Fruit fly (Drosophila melanogaster): ENCODE data around the gene CG33303.

CG33303 gene

dm6 chr2L:10381890-10382450 is 6.4 kb upstream of the CG33303 start, which contains the start of gene CG5096 (continued):
- TF ChIP-seq Max (GFP tag; optimal IDR thresholded peaks at IDR 0.05) (peak; percentile 70), nmo (GFP tag; optimal IDR thresholded peaks at IDR 0.05) (peak; percentile 88), CG10431 (GFP tag; optimal IDR thresholded peaks at IDR 0.05) (no peak), gfzf (GFP tag; optimal IDR thresholded peaks at IDR 0.05) (no peak), CG10274 (GFP tag; optimal IDR thresholded peaks at IDR 0.05) (peak; percentile 46), Lpt (GFP tag; optimal IDR thresholded peaks at IDR 0.05) (no peak), knrl (GFP tag; IDR thresholded peaks at IDR 0.05; ENCODE audit: partially characterized antibody) (no peak), exex (tag; optimal IDR thresholded peaks at IDR 0.05) (peak; percentile 97), Xrp1 (GFP tag; IDR thresholded peaks at IDR 0.05) (peak; percentile 89), CG13624 (GFP tag; optimal IDR thresholded peaks at IDR 0.05) (peak; percentile 79), CG2129 (GFP tag; IDR thresholded peaks at IDR 0.05; ENCODE audit: partially characterized antibody) (no peak), bab2 (GFP tag; optimal IDR thresholded peaks at IDR 0.05) (peak; percentile 78), bowl (GFP tag; IDR thresholded peaks at IDR 0.05) (peak; percentile 53; the same call in 1 of the 2 replicates), Pdp1 (GFP tag; optimal IDR thresholded peaks at IDR 0.05) (peak; percentile 78 to 79), scrt (GFP tag; optimal IDR thresholded peaks at IDR 0.05) (peak; percentile 90), klu (GFP tag; IDR thresholded peaks at IDR 0.05) (peak; percentile 71), CG13424 (tag; optimal IDR thresholded peaks at IDR 0.05) (peak; percentile 93), Eip74EF (GFP tag; optimal IDR thresholded peaks at IDR 0.05) (peak in 1 of 2 experiments; percentile 87), Dad (GFP tag; optimal IDR thresholded peaks at IDR 0.05) (peak; percentile 51), slou (GFP tag; optimal IDR thresholded peaks at IDR 0.05) (peak; percentile 10), Lim3 (GFP tag; IDR thresholded peaks at IDR 0.05) (peak; percentile 55; the same call in 1 of the 2 replicates), HLH54F (GFP tag; optimal IDR thresholded peaks at IDR 0.05) (peak; percentile 76), Nf-YA (GFP tag; IDR thresholded peaks at IDR 0.05) (peak; percentile 76), CG9727 (GFP tag; optimal IDR thresholded peaks at IDR 0.05) (peak; percentile 79), CG7786 (GFP tag; optimal IDR thresholded peaks at IDR 0.05) (peak; percentile 84), hb (GFP tag; IDR thresholded peaks at IDR 0.05; ENCODE audit: partially characterized antibody) (no peak), CG11093 (GFP tag; IDR thresholded peaks at IDR 0.05) (peak; percentile 65; the same call in 1 of the 3 replicates), hkb (optimal IDR thresholded peaks at IDR 0.05) (no peak), hkb (GFP tag; IDR thresholded peaks at IDR 0.05) (peak; percentile 96), CG2199 (GFP tag; IDR thresholded peaks at IDR 0.05) (peak; percentile 70; the same call in 1 of the 3 replicates), Myb (GFP tag; optimal IDR thresholded peaks at IDR 0.05) (peak; percentile 68), mirr (GFP tag; optimal IDR thresholded peaks at IDR 0.05) (peak; percentile 91), CG3281 (GFP tag; optimal IDR thresholded peaks at IDR 0.05) (peak; percentile 92), H2.0 (GFP tag; IDR thresholded peaks at IDR 0.05) (peak; percentile 79), CG32532 (GFP tag; IDR thresholded peaks at IDR 0.05) (peak; percentile 89), CG16815 (GFP tag; optimal IDR thresholded peaks at IDR 0.05) (peak; percentile 14), CG6813 (GFP tag; optimal IDR thresholded peaks at IDR 0.05) (peak; percentile 87), stc (GFP tag; IDR thresholded peaks at IDR 0.05) (peak; percentile 86), CG15696 (tag; optimal IDR thresholded peaks at IDR 0.05) (peak; percentile 42), CG8924 (tag; optimal IDR thresholded peaks at IDR 0.05) (peak; percentile 94), dm (GFP tag; optimal IDR thresholded peaks at IDR 0.05) (peak; percentile 55), CG3065 (GFP tag; optimal IDR thresholded peaks at IDR 0.05) (peak; percentile 32), CG12236 (GFP tag; optimal IDR thresholded peaks at IDR 0.05) (peak; percentile 49), Dip2 (GFP tag; IDR thresholded peaks at IDR 0.05) (no peak), CG33213 (GFP tag; optimal IDR thresholded peaks at IDR 0.05) (peak; percentile 45), Atf3 (GFP tag; optimal IDR thresholded peaks at IDR 0.05) (peak; percentile 37), B-H2 (GFP tag; optimal IDR thresholded peaks at IDR 0.05) (peak; percentile 84), CG16813 (GFP tag; IDR thresholded peaks at IDR 0.05; ENCODE audit: partially characterized antibody) (no peak), H15 (GFP tag; IDR thresholded peaks at IDR 0.05) (peak; percentile 82; the same call in 2 of the 3 replicates), Tbp (GFP tag; optimal IDR thresholded peaks at IDR 0.05) (no peak)

All from whole organism, embryonic.